Fruit fly (Drosophila melanogaster): ENCODE measurements around the gene CG42716.

DNA sequence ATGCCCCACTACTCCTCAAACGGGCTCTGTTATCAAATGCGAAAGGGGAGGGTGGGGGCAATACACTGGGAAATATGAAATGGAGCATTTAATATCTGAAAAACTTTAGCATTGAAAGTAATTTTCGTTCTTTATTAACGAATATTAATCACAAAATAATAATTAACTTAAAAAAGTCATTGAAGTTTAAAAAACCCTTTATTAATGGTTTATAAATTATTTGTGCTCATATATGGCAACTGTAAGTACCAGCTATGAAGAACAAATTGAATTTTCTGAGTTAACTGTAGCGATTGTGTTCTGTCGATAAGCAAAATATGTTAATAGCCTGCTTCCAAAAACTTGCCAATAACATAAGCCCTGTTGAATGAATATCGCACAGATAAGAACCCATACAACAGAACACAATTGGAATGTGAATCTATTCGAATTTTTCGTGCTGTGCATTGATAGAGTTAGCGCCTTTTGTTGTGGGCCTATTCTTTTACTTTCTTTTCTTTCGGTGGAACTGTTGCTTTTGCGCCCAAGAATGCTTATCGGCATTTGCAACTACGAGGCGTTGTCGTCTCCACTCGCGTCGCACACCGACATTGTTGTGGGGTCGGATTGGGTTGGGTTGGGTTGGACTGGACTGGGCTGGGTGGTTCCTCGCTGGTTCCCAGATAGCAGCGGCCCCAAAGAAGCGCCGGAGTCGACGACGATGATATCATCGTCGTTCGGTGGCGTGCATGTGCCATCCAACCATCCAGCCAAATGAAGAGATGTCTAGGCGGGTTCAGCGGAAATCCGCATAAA, 27.4 kb downstream of the CG42716 start:
- TF ChIP-seq kay (GFP tag; ENCODE audit: borderline replicate concordance) (no peak), Crg-1 (GFP tag; optimal IDR thresholded peaks at IDR 0.05) (no peak), pad (GFP tag; optimal IDR thresholded peaks at IDR 0.05) (no peak), CG33017 (tag; optimal IDR thresholded peaks at IDR 0.05) (no peak), CG5204 (GFP tag; optimal IDR thresholded peaks at IDR 0.05) (no peak), toe (GFP tag; optimal IDR thresholded peaks at IDR 0.05) (no peak), Mnt (GFP tag; optimal IDR thresholded peaks at IDR 0.05) (no peak), Clk (GFP tag; optimal IDR thresholded peaks at IDR 0.05) (no peak)
